Worm (Caenorhabditis elegans) whole organism, L3 larva: ENCODE results near the gene cah-4.

ENCODE experiments used
- nhr-23 ChIP-seq: fragments of 150-350 bp; optimal IDR thresholded peaks from 2 replicates; lab custom pipeline; 2014; ENCODE audit warnings: missing biosample characterization, missing genetic modification reagents, missing genetic modification characterization
- skn-1 ChIP-seq: fragments of 150-350 bp; optimal IDR thresholded peaks from 2 replicates; lab custom pipeline; 2014; ENCODE audit warnings: missing biosample characterization, missing genetic modification characterization

ce11 chrX:13507233-13507632, 35.1 kb upstream of the cah-4 start, which contains the start of gene H06A10.1:
- TF ChIP-seq nhr-23 (tag; lab: Kevin White, UChicago): no peak
- no peak for TF ChIP-seq skn-1 (tag; lab: Kevin White, UChicago)
